Worm (Caenorhabditis elegans): ENCODE results near the gene hsp-3.

ce11 chrX:6041995-6042481, 49.9 kb downstream of the hsp-3 start:
- TF ChIP-seq Y55F3AM.14 (GFP tag; optimal IDR thresholded peaks at IDR 0.05) (peak; percentile 24), elt-1 (tag; optimal IDR thresholded peaks at IDR 0.05) (no peak), lin-13 (GFP tag; optimal IDR thresholded peaks at IDR 0.05) (peak; percentile 64), elt-3 (tag; optimal IDR thresholded peaks at IDR 0.05) (no peak)
